Fruit fly (Drosophila melanogaster): ENCODE measurements around the gene CG4194.

Gene CG4194

dm6 chrX:2041312-2041918, 27.0 kb upstream of the CG4194 start, which contains the start of gene CG4313 (continued):
- TF ChIP-seq stc (GFP tag; IDR thresholded peaks at IDR 0.05) (no peak), luna (GFP tag; optimal IDR thresholded peaks at IDR 0.05) (peak; percentile 44), CG6654 (GFP tag; optimal IDR thresholded peaks at IDR 0.05) (peak; percentile 4), Mad (GFP tag; optimal IDR thresholded peaks at IDR 0.05) (peak; percentile 14), onecut (GFP tag; IDR thresholded peaks at IDR 0.05) (no peak), gsb-n (tag; optimal IDR thresholded peaks at IDR 0.05) (peak; percentile 37), Usf (GFP tag; optimal IDR thresholded peaks at IDR 0.05) (peak; percentile 29), nmo (GFP tag; optimal IDR thresholded peaks at IDR 0.05) (peak; percentile 70), CoRest (tag; optimal IDR thresholded peaks at IDR 0.05) (peak; percentile 76), Ravus (GFP tag; IDR thresholded peaks at IDR 0.05) (no peak), CG8089 (GFP tag; optimal IDR thresholded peaks at IDR 0.05) (peak; percentile 29), CG17359 (tag; optimal IDR thresholded peaks at IDR 0.05) (peak; percentile 31), eyg (GFP tag; optimal IDR thresholded peaks at IDR 0.05) (peak; percentile 44), CG31441 (GFP tag; IDR thresholded peaks at IDR 0.05) (peak; percentile 76; the same call in 1 of the 2 replicates), CG5953 (GFP tag; IDR thresholded peaks at IDR 0.05) (no peak), CG7786 (GFP tag; optimal IDR thresholded peaks at IDR 0.05) (peak; percentile 74), sug (tag; optimal IDR thresholded peaks at IDR 0.05) (peak; percentile 76), cwo (GFP tag; optimal IDR thresholded peaks at IDR 0.05) (peak; percentile 46), MTF-1 (GFP tag; optimal IDR thresholded peaks at IDR 0.05; ENCODE audit: borderline replicate concordance) (no peak), Hsf (GFP tag; optimal IDR thresholded peaks at IDR 0.05) (peak; percentile 69), Poxn (GFP tag; IDR thresholded peaks at IDR 0.05) (no peak), CG10209 (GFP tag; optimal IDR thresholded peaks at IDR 0.05) (peak; percentile 67), dmrt11E (tag; optimal IDR thresholded peaks at IDR 0.05) (peak; percentile 69), ranshi (GFP tag; IDR thresholded peaks at IDR 0.05) (0 out of 2 replicates have a peak, but pooled peaks have one; percentile 52), da (GFP tag; optimal IDR thresholded peaks at IDR 0.05) (peak; percentile 20), CG2875 (GFP tag; optimal IDR thresholded peaks at IDR 0.05) (peak; percentile 25), CG2889 (GFP tag; IDR thresholded peaks at IDR 0.05) (0 out of 3 replicates have a peak, but pooled peaks have one; percentile 44), CG1792 (GFP tag; optimal IDR thresholded peaks at IDR 0.05) (peak; percentile 48), CG32772 (GFP tag; IDR thresholded peaks at IDR 0.05) (peak; percentile 71), CG13296 (GFP tag; optimal IDR thresholded peaks at IDR 0.05) (peak; percentile 62), E2f1 (GFP tag; IDR thresholded peaks at IDR 0.05) (peak; percentile 71), tna (GFP tag; IDR thresholded peaks at IDR 0.05; ENCODE audit: partially characterized antibody) (peak; percentile 71; the same call in 1 of the 2 replicates), Oli (tag; optimal IDR thresholded peaks at IDR 0.05) (peak; percentile 34), sisA (GFP tag; IDR thresholded peaks at IDR 0.05) (peak; percentile 75), toy (GFP tag; IDR thresholded peaks at IDR 0.05) (no peak), CG4424 (GFP tag; optimal IDR thresholded peaks at IDR 0.05) (peak; percentile 78), fu2 (GFP tag; optimal IDR thresholded peaks at IDR 0.05) (peak; percentile 34), HLHmδ (GFP tag; optimal IDR thresholded peaks at IDR 0.05) (no peak), crp (GFP tag; optimal IDR thresholded peaks at IDR 0.05) (peak in 1 of 2 experiments; percentile 10), unpg (GFP tag; optimal IDR thresholded peaks at IDR 0.05) (peak; percentile 57), lov (optimal IDR thresholded peaks at IDR 0.05) (no peak), lov (GFP tag; IDR thresholded peaks at IDR 0.05) (0 out of 3 replicates have a peak, but pooled peaks have one; percentile 41), CG7987 (GFP tag; optimal IDR thresholded peaks at IDR 0.05) (peak; percentile 20), Hr39 (optimal IDR thresholded peaks at IDR 0.05) (no peak), bbx (GFP tag; IDR thresholded peaks at IDR 0.05; ENCODE audit: partially characterized antibody) (peak; percentile 80), ro (GFP tag; IDR thresholded peaks at IDR 0.05) (no peak), sqz (GFP tag; optimal IDR thresholded peaks at IDR 0.05) (peak; percentile 8), CG15073 (GFP tag; optimal IDR thresholded peaks at IDR 0.05) (no peak), CG15269 (tag; optimal IDR thresholded peaks at IDR 0.05) (peak; percentile 68), lab (GFP tag; optimal IDR thresholded peaks at IDR 0.05) (peak; percentile 63)
